Worm (Caenorhabditis elegans) whole organism, L1 larva: ENCODE results near the gene lgc-44.
A peak's percentile ranks its signal among the peaks of the same experiment; 100 is the strongest.

Experiments
- Y116A8C.19 ChIP-seq: sonication (generic microtip); optimal IDR thresholded peaks from 2 replicates; lab custom pipeline; 2016; ENCODE audit warnings: missing compliant biosample characterization, missing genetic modification characterization, borderline replicate concordance
- alr-1 ChIP-seq: fragments of 200-800 bp; sonication (Bioruptor generic); optimal IDR thresholded peaks from 2 replicates; lab custom pipeline; 2018; ENCODE audit warnings: borderline replicate concordance, mild to moderate bottlenecking, missing genetic modification characterization, missing compliant biosample characterization
- ama-1 ChIP-seq: fragments of 150-350 bp; optimal IDR thresholded peaks from 2 replicates; lab custom pipeline; 2014
- blmp-1 ChIP-seq: fragments of 150-350 bp; optimal IDR thresholded peaks from 2 replicates; lab custom pipeline; 2014; ENCODE audit warnings: missing biosample characterization, missing genetic modification characterization
- ceh-63 ChIP-seq: fragments of 200-800 bp; sonication (Bioruptor generic); optimal IDR thresholded peaks from 2 replicates; lab custom pipeline; 2018; ENCODE audit warnings: mild to moderate bottlenecking, missing genetic modification characterization, missing compliant biosample characterization
- ceh-8 ChIP-seq: fragments of 200-800 bp; sonication (Bioruptor generic); optimal IDR thresholded peaks from 2 replicates; lab custom pipeline; 2018; ENCODE audit warnings: mild to moderate bottlenecking, missing genetic modification characterization, moderate library complexity, missing compliant biosample characterization
- ceh-82 ChIP-seq, 3 experiments: fragments of 150-350 bp in 1 of 3; sonication (generic microtip) in 2 of 3; optimal IDR thresholded peaks; 2 replicates each; lab custom pipeline; 2014 to 2017; ENCODE audit warnings: missing biosample characterization in 3 of 3, missing genetic modification characterization in 3 of 3
- ceh-88 ChIP-seq: fragments of 200-800 bp; sonication (Bioruptor generic); IDR thresholded peaks from 2 replicates; pipeline ENCODE4 v1.3.6; 2022; ENCODE audit warnings: missing genetic modification characterization, missing compliant biosample characterization
- ceh-90 ChIP-seq: sonication (generic microtip); optimal IDR thresholded peaks from 2 replicates; lab custom pipeline; 2016; ENCODE audit warnings: missing genetic modification characterization, missing compliant biosample characterization
- ces-1 ChIP-seq: fragments of 150-350 bp; optimal IDR thresholded peaks from 2 replicates; lab custom pipeline; 2014; ENCODE audit warnings: missing biosample characterization, missing genetic modification reagents, missing genetic modification characterization
- dpl-1 ChIP-seq, 3 experiments: fragments of 150-350 bp in 2 of 3; sonication (generic microtip) in 1 of 3; optimal IDR thresholded peaks; 2 replicates each; lab custom pipeline; 2014 to 2017; ENCODE audit warnings: missing biosample characterization in 3 of 3, missing genetic modification characterization in 3 of 3, missing genetic modification reagents in 3 of 3
- egl-13 ChIP-seq: sonication (generic microtip); optimal IDR thresholded peaks from 2 replicates; lab custom pipeline; 2016; ENCODE audit warnings: missing genotype, missing genetic modification reagents, missing genetic modification characterization, missing compliant biosample characterization
- ets-5 ChIP-seq: fragments of 200-800 bp; sonication (Bioruptor generic); IDR thresholded peaks from 2 replicates; pipeline ENCODE4 v1.3.6; 2022; ENCODE audit warnings: missing genetic modification characterization, missing compliant biosample characterization
- fkh-10 ChIP-seq: sonication (generic microtip); optimal IDR thresholded peaks from 2 replicates; lab custom pipeline; 2017; ENCODE audit warnings: missing biosample characterization, missing genetic modification reagents, missing genetic modification characterization
- fos-1 ChIP-seq: fragments of 150-350 bp; optimal IDR thresholded peaks from 2 replicates; lab custom pipeline; 2014; ENCODE audit warnings: missing biosample characterization, missing genetic modification characterization
- irx-1 ChIP-seq: sonication (generic microtip); optimal IDR thresholded peaks from 2 replicates; lab custom pipeline; 2016; ENCODE audit warnings: missing genetic modification characterization, missing compliant biosample characterization
- isw-1 ChIP-seq: fragments of 200-800 bp; sonication (Bioruptor generic); IDR thresholded peaks from 2 replicates; pipeline ENCODE4 v1.3.6; 2022; ENCODE audit warnings: missing genetic modification characterization, missing compliant biosample characterization
- jun-1 ChIP-seq: fragments of 150-350 bp; optimal IDR thresholded peaks from 2 replicates; lab custom pipeline; 2014; ENCODE audit warnings: missing biosample characterization, missing genetic modification reagents, missing genetic modification characterization
- lin-13 ChIP-seq: fragments of 150-350 bp; optimal IDR thresholded peaks from 2 replicates; lab custom pipeline; 2014; ENCODE audit warnings: missing biosample characterization, missing genetic modification reagents, missing genetic modification characterization
- lin-35 ChIP-seq, 2 experiments: fragments of 150-350 bp; optimal IDR thresholded peaks; 2 replicates each; lab custom pipeline; 2014; ENCODE audit warnings: missing biosample characterization in 2 of 2, missing genetic modification characterization in 2 of 2, missing genetic modification reagents in 2 of 2
- mab-9 ChIP-seq: fragments of 200-800 bp; sonication (Bioruptor generic); IDR thresholded peaks from 2 replicates; pipeline ENCODE4 v1.3.6; 2022; ENCODE audit warnings: missing genetic modification reagents, missing genetic modification characterization, missing compliant biosample characterization
- mep-1 ChIP-seq: fragments of 150-350 bp; optimal IDR thresholded peaks from 2 replicates; lab custom pipeline; 2014; ENCODE audit warnings: missing biosample characterization, missing genetic modification characterization
- nhr-11 ChIP-seq: fragments of 150-350 bp; optimal IDR thresholded peaks from 2 replicates; lab custom pipeline; 2014; ENCODE audit warnings: missing biosample characterization, missing genetic modification characterization
- nhr-28 ChIP-seq: fragments of 150-350 bp; optimal IDR thresholded peaks from 2 replicates; lab custom pipeline; 2014; ENCODE audit warnings: missing biosample characterization, missing genetic modification characterization
- nhr-71 ChIP-seq: sonication (generic microtip); optimal IDR thresholded peaks from 2 replicates; lab custom pipeline; 2016; ENCODE audit warnings: mild to moderate bottlenecking, missing genetic modification characterization, moderate library complexity, missing compliant biosample characterization
- nhr-76 ChIP-seq: sonication (generic microtip); optimal IDR thresholded peaks from 2 replicates; lab custom pipeline; 2017; ENCODE audit warnings: missing biosample characterization, missing genetic modification characterization
- nhr-84 ChIP-seq: sonication (generic microtip); optimal IDR thresholded peaks from 2 replicates; lab custom pipeline; 2017; ENCODE audit warnings: missing biosample characterization, missing genetic modification characterization
- nhr-85 ChIP-seq: sonication (generic microtip); peaks from one replicate; lab custom pipeline; 2016; ENCODE audit warnings: missing genetic modification characterization, inconsistent platforms, missing compliant biosample characterization
- nhr-90 ChIP-seq: sonication (generic microtip); optimal IDR thresholded peaks from 2 replicates; lab custom pipeline; 2016; ENCODE audit warnings: mild to moderate bottlenecking, missing genetic modification characterization, missing compliant biosample characterization; ENCODE audit not compliant: poor library complexity
- pag-3 ChIP-seq: sonication (generic microtip); optimal IDR thresholded peaks from 2 replicates; lab custom pipeline; 2017; ENCODE audit warnings: missing genetic modification characterization, mild to moderate bottlenecking, missing compliant biosample characterization, antibody characterized with exemption, borderline replicate concordance; ENCODE audit not compliant: insufficient read depth
- snpc-4 ChIP-seq: fragments of 150-350 bp; optimal IDR thresholded peaks from 2 replicates; lab custom pipeline; 2014; ENCODE audit warnings: missing biosample characterization, missing genetic modification characterization
- sox-4 ChIP-seq: sonication (generic microtip); optimal IDR thresholded peaks from 2 replicates; lab custom pipeline; 2016; ENCODE audit warnings: missing genetic modification characterization, missing compliant biosample characterization
- sup-37 ChIP-seq: fragments of 200-800 bp; sonication (Bioruptor generic); optimal IDR thresholded peaks from 2 replicates; lab custom pipeline; 2018; ENCODE audit warnings: mild to moderate bottlenecking, missing genetic modification characterization, missing compliant biosample characterization
- tlp-1 ChIP-seq: fragments of 150-350 bp; optimal IDR thresholded peaks from 2 replicates; lab custom pipeline; 2014; ENCODE audit warnings: missing biosample characterization, missing genetic modification characterization
- unc-30 ChIP-seq: sonication (generic microtip); optimal IDR thresholded peaks from 2 replicates; lab custom pipeline; 2017; ENCODE audit warnings: missing biosample characterization, missing genetic modification characterization
- unc-62 ChIP-seq: fragments of 150-350 bp; optimal IDR thresholded peaks from 2 replicates; lab custom pipeline; 2014; ENCODE audit warnings: missing biosample characterization, missing genetic modification reagents, missing genetic modification characterization
- unc-98 ChIP-seq: fragments of 200-800 bp; sonication (Bioruptor generic); IDR thresholded peaks from 2 replicates; pipeline ENCODE4 v1.3.6; 2022; ENCODE audit warnings: missing genetic modification characterization, missing compliant biosample characterization
- vab-15 ChIP-seq: sonication (generic microtip); optimal IDR thresholded peaks from 2 replicates; lab custom pipeline; 2017; ENCODE audit warnings: missing genotype, mild to moderate bottlenecking, missing genetic modification characterization, missing compliant biosample characterization
- xbp-1 ChIP-seq: sonication (generic microtip); optimal IDR thresholded peaks from 2 replicates; lab custom pipeline; 2016; ENCODE audit warnings: missing genetic modification characterization, missing compliant biosample characterization
- zip-4 ChIP-seq: fragments of 200-800 bp; sonication (Bioruptor generic); optimal IDR thresholded peaks from 2 replicates; lab custom pipeline; 2018; ENCODE audit warnings: mild to moderate bottlenecking, missing genetic modification characterization, moderate library complexity, missing compliant biosample characterization
- ztf-11 ChIP-seq, 2 experiments: sonication (generic microtip); optimal IDR thresholded peaks; 2 replicates each; lab custom pipeline; 2016 to 2017; ENCODE audit warnings: missing genetic modification characterization in 2 of 2, missing biosample characterization in 1 of 2, missing compliant biosample characterization in 1 of 2

The lgc-44 gene

ce11 chrV:11673746-11674365 is 1.5 kb upstream of the lgc-44 start (continued):
- TF ChIP-seq ces-1 (no peak), sup-37 (GFP tag; lab: Kevin White, UChicago) (no peak), nhr-85 (peak; percentile 88), fkh-10 (GFP tag; lab: Kevin White, UChicago) (no peak), alr-1 (tag; lab: Kevin White, UChicago) (no peak), vab-15 (tag; lab: Kevin White, UChicago) (no peak), ama-1 (no peak), egl-13 (no peak), lin-13 (GFP tag; lab: Kevin White, UChicago) (no peak), unc-30 (tag; lab: Kevin White, UChicago) (no peak), unc-98 (no peak), zip-4 (GFP tag; lab: Kevin White, UChicago) (no peak), nhr-28 (no peak), mep-1 (peak; percentile 48), nhr-90 (tag; lab: Kevin White, UChicago) (peak; percentile 6), blmp-1 (tag; lab: Kevin White, UChicago) (peak; percentile 80), fos-1 (tag; lab: Kevin White, UChicago) (no peak), sox-4 (tag; lab: Kevin White, UChicago) (no peak), irx-1 (tag; lab: Kevin White, UChicago) (no peak), unc-62 (GFP tag; lab: Kevin White, UChicago) (no peak), Y116A8C.19 (tag; lab: Kevin White, UChicago) (no peak), ceh-63 (GFP tag; lab: Kevin White, UChicago) (no peak), nhr-76 (no peak), mab-9 (GFP tag; lab: Robert Waterston, UW) (no peak), ceh-8 (GFP tag; lab: Kevin White, UChicago) (no peak), jun-1 (tag; lab: Kevin White, UChicago) (no peak), lin-35 (GFP tag; optimal IDR thresholded peaks at IDR 0.05; lab: Kevin White, UChicago) (peak; percentile 0 to 36), ceh-90 (tag; lab: Kevin White, UChicago) (no peak), nhr-71 (tag; lab: Kevin White, UChicago) (peak; percentile 39), nhr-11 (tag; lab: Kevin White, UChicago) (no peak), isw-1 (GFP tag; lab: Robert Waterston, UW) (no peak), snpc-4 (no peak), ets-5 (no peak), xbp-1 (tag; lab: Kevin White, UChicago) (no peak), tlp-1 (tag; lab: Kevin White, UChicago) (no peak), ceh-82 (tag; optimal IDR thresholded peaks at IDR 0.05; lab: Kevin White, UChicago) (no peak), ztf-11 (tag; optimal IDR thresholded peaks at IDR 0.05; lab: Kevin White, UChicago) (no peak), ceh-88 (GFP tag; lab: Robert Waterston, UW) (no peak), pag-3 (no peak), nhr-84 (tag; lab: Kevin White, UChicago) (no peak)

- no peak for TF ChIP-seq dpl-1 (GFP tag; optimal IDR thresholded peaks at IDR 0.05; lab: Kevin White, UChicago)
- TF ChIP-seq mep-1 = no peak
- TF ChIP-seq blmp-1 (tag; lab: Kevin White, UChicago) = peak; percentile 22
- TF ChIP-seq, all 84 proteins: peak for 1
Measured at ce11 chrV:11667176-11667575, 5.2 kb downstream of the lgc-44 start, which contains the start of gene F46F3.3. Gene F46F3.3, plus strand, starts transcription at chrV:11667476.
